Worm (Caenorhabditis elegans) whole organism, young adult: ENCODE measurements around the gene T20D3.5.

Experiments
- B0336.3 ChIP-seq: fragments of 200-800 bp; sonication (Bioruptor generic); IDR thresholded peaks from 2 replicates; pipeline ENCODE4 v1.3.6; 2022; ENCODE audit warnings: missing genetic modification characterization, missing compliant biosample characterization
- C06A6.2 ChIP-seq: fragments of 200-800 bp; sonication (Bioruptor generic); conservative IDR thresholded peaks from 2 replicates; pipeline ENCODE4 v1.3.6; 2022; ENCODE audit warnings: missing genetic modification characterization, missing compliant biosample characterization
- C17E4.6 ChIP-seq: fragments of 200-800 bp; sonication (Bioruptor generic); IDR thresholded peaks from 2 replicates; pipeline ENCODE4 v1.3.6; 2022; ENCODE audit warnings: missing genetic modification reagents, missing genetic modification characterization, missing compliant biosample characterization
- F10E7.11 ChIP-seq: sonication (generic microtip); optimal IDR thresholded peaks from 2 replicates; lab custom pipeline; 2017; ENCODE audit warnings: mild to moderate bottlenecking, missing genetic modification characterization, moderate library complexity, missing compliant biosample characterization
- F23B12.7 ChIP-seq: sonication (generic microtip); optimal IDR thresholded peaks from 2 replicates; lab custom pipeline; 2017; ENCODE audit warnings: missing genetic modification characterization, mild to moderate bottlenecking, missing compliant biosample characterization, antibody characterized with exemption, moderate library complexity; ENCODE audit not compliant: insufficient read depth
- F33H1.4 ChIP-seq: fragments of 200-800 bp; sonication (Bioruptor generic); IDR thresholded peaks from 2 replicates; pipeline ENCODE4 v1.3.6; 2022; ENCODE audit warnings: missing genetic modification reagents, missing genetic modification characterization, missing compliant biosample characterization
- F39B2.1 ChIP-seq: fragments of 200-800 bp; sonication (Bioruptor generic); IDR thresholded peaks from 2 replicates; pipeline ENCODE4 v1.3.6; 2022; ENCODE audit warnings: missing genetic modification reagents, missing genetic modification characterization, missing compliant biosample characterization
- F49E8.2 ChIP-seq: sonication (generic microtip); optimal IDR thresholded peaks from 3 replicates; lab custom pipeline; 2017; ENCODE audit warnings: missing genetic modification characterization, mild to moderate bottlenecking, missing compliant biosample characterization, antibody characterized with exemption, moderate library complexity; ENCODE audit not compliant: insufficient read depth
- K11D2.4 ChIP-seq: fragments of 200-800 bp; sonication (Bioruptor generic); IDR thresholded peaks from 2 replicates; pipeline ENCODE4 v1.3.6; 2022; ENCODE audit warnings: missing genetic modification reagents, missing genetic modification characterization, missing compliant biosample characterization
- K12H6.12 ChIP-seq: fragments of 200-800 bp; sonication (Bioruptor generic); optimal IDR thresholded peaks from 2 replicates; lab custom pipeline; 2018; ENCODE audit warnings: mild to moderate bottlenecking, missing genetic modification characterization, missing compliant biosample characterization
- T07F8.4 ChIP-seq: sonication (generic microtip); optimal IDR thresholded peaks from 2 replicates; lab custom pipeline; 2016; ENCODE audit warnings: mild to moderate bottlenecking, missing genetic modification characterization, moderate library complexity, missing compliant biosample characterization
- T26A5.8 ChIP-seq: sonication (generic microtip); optimal IDR thresholded peaks from 2 replicates; lab custom pipeline; 2016; ENCODE audit warnings: missing genetic modification characterization, missing compliant biosample characterization
- Y53G8AR.9 ChIP-seq: fragments of 200-800 bp; sonication (Bioruptor generic); conservative IDR thresholded peaks from 2 replicates; pipeline ENCODE4 v1.3.6; 2022; ENCODE audit warnings: missing genetic modification reagents, missing genetic modification characterization, missing compliant biosample characterization
- Y56A3A.18 ChIP-seq: fragments of 200-800 bp; sonication (Bioruptor generic); IDR thresholded peaks from 2 replicates; pipeline ENCODE4 v1.3.6; 2022; ENCODE audit warnings: missing genetic modification reagents, missing genetic modification characterization, missing compliant biosample characterization
- Y67H2A.10 ChIP-seq: fragments of 200-800 bp; sonication (Bioruptor generic); conservative IDR thresholded peaks from 2 replicates; pipeline ENCODE4 v1.3.6; 2022; ENCODE audit warnings: missing genetic modification reagents, missing genetic modification characterization, missing compliant biosample characterization
- Y95B8A.8 ChIP-seq: fragments of 200-800 bp; sonication (Bioruptor generic); IDR thresholded peaks from 2 replicates; pipeline ENCODE4 v1.3.6; 2022; ENCODE audit warnings: missing genetic modification reagents, missing genetic modification characterization, missing compliant biosample characterization
- aptf-3 ChIP-seq: fragments of 200-800 bp; sonication (Bioruptor generic); IDR thresholded peaks from 2 replicates; pipeline ENCODE4 v1.3.6; 2022; ENCODE audit warnings: missing genetic modification characterization, missing compliant biosample characterization
- atf-7 ChIP-seq: sonication (generic microtip); optimal IDR thresholded peaks from 2 replicates; lab custom pipeline; 2017; ENCODE audit warnings: mild to moderate bottlenecking, missing genetic modification characterization, missing compliant biosample characterization
- athp-1 ChIP-seq: sonication (generic microtip); optimal IDR thresholded peaks from 2 replicates; lab custom pipeline; 2017; ENCODE audit warnings: mild to moderate bottlenecking, missing genetic modification characterization, missing compliant biosample characterization
- bed-1 ChIP-seq: fragments of 200-800 bp; sonication (Bioruptor generic); IDR thresholded peaks from 2 replicates; pipeline ENCODE4 v1.3.6; 2022; ENCODE audit warnings: missing genetic modification reagents, missing genetic modification characterization, missing compliant biosample characterization
- cebp-2 ChIP-seq: fragments of 200-800 bp; sonication (Bioruptor generic); IDR thresholded peaks from 2 replicates; pipeline ENCODE4 v1.3.6; 2022; ENCODE audit warnings: missing genetic modification characterization, missing compliant biosample characterization
- ceh-27 ChIP-seq: fragments of 200-800 bp; sonication (Bioruptor generic); optimal IDR thresholded peaks from 2 replicates; lab custom pipeline; 2018; ENCODE audit warnings: mild to moderate bottlenecking, missing genetic modification characterization, moderate library complexity, missing compliant biosample characterization
- ceh-91 ChIP-seq: fragments of 200-800 bp; sonication (Bioruptor generic); IDR thresholded peaks from 2 replicates; pipeline ENCODE4 v1.3.6; 2022; ENCODE audit warnings: missing genetic modification reagents, missing genetic modification characterization, missing compliant biosample characterization
- dpl-1 ChIP-seq: fragments of 150-350 bp; optimal IDR thresholded peaks from 2 replicates; lab custom pipeline; 2014; ENCODE audit warnings: missing biosample characterization, missing genetic modification reagents, missing genetic modification characterization
- efl-1 ChIP-seq: fragments of 150-350 bp; optimal IDR thresholded peaks from 2 replicates; lab custom pipeline; 2014; ENCODE audit warnings: missing biosample characterization, missing genetic modification reagents, missing genetic modification characterization
- egl-18 ChIP-seq: fragments of 200-800 bp; sonication (Bioruptor generic); IDR thresholded peaks from 2 replicates; pipeline ENCODE4 v1.3.6; 2022; ENCODE audit warnings: missing genetic modification reagents, missing genetic modification characterization, missing compliant biosample characterization
- egl-44 ChIP-seq: fragments of 200-800 bp; sonication (Bioruptor generic); IDR thresholded peaks from 2 replicates; pipeline ENCODE4 v1.3.6; 2022; ENCODE audit warnings: missing genetic modification reagents, missing genetic modification characterization, missing compliant biosample characterization
- gei-17 ChIP-seq: fragments of 200-800 bp; sonication (Bioruptor generic); optimal IDR thresholded peaks from 2 replicates; lab custom pipeline; 2018; ENCODE audit warnings: mild to moderate bottlenecking, missing genetic modification characterization, missing compliant biosample characterization
- hlh-26 ChIP-seq: fragments of 200-800 bp; sonication (Bioruptor generic); conservative IDR thresholded peaks from 2 replicates; pipeline ENCODE4 v1.3.6; 2022; ENCODE audit warnings: missing genetic modification reagents, missing genetic modification characterization, missing compliant biosample characterization
- let-526 ChIP-seq: fragments of 200-800 bp; sonication (Bioruptor generic); IDR thresholded peaks from 2 replicates; pipeline ENCODE4 v1.3.6; 2022; ENCODE audit warnings: missing genetic modification reagents, missing genetic modification characterization, missing compliant biosample characterization
- lin-26 ChIP-seq: fragments of 200-800 bp; sonication (Bioruptor generic); IDR thresholded peaks from 2 replicates; pipeline ENCODE4 v1.3.6; 2022; ENCODE audit warnings: missing genetic modification reagents, missing genetic modification characterization, missing compliant biosample characterization
- lin-35 ChIP-seq, 3 experiments: fragments of 150-350 bp in 2 of 3; sonication (generic microtip) in 1 of 3; optimal IDR thresholded peaks; 2 replicates each; lab custom pipeline; 2014 to 2018; ENCODE audit warnings: missing biosample characterization in 3 of 3, missing genetic modification characterization in 3 of 3, missing genetic modification reagents in 3 of 3
- madf-6 ChIP-seq: fragments of 200-800 bp; sonication (Bioruptor generic); IDR thresholded peaks from 2 replicates; pipeline ENCODE4 v1.3.6; 2022; ENCODE audit warnings: missing genetic modification reagents, missing genetic modification characterization, missing compliant biosample characterization
- madf-8 ChIP-seq: fragments of 200-800 bp; sonication (Bioruptor generic); conservative IDR thresholded peaks from 2 replicates; pipeline ENCODE4 v1.3.6; 2022; ENCODE audit warnings: missing genetic modification reagents, missing genetic modification characterization, missing compliant biosample characterization
- nfyb-1 ChIP-seq: fragments of 200-800 bp; sonication (Bioruptor generic); IDR thresholded peaks from 2 replicates; pipeline ENCODE4 v1.3.6; 2022; ENCODE audit warnings: missing genetic modification reagents, missing genetic modification characterization, missing compliant biosample characterization
- nhr-80 ChIP-seq: sonication (generic microtip); optimal IDR thresholded peaks from 2 replicates; lab custom pipeline; 2016; ENCODE audit warnings: missing genetic modification characterization, missing compliant biosample characterization
- pbrm-1 ChIP-seq: fragments of 200-800 bp; sonication (Bioruptor generic); IDR thresholded peaks from 2 replicates; pipeline ENCODE4 v1.3.6; 2022; ENCODE audit warnings: missing genetic modification reagents, missing genetic modification characterization, missing compliant biosample characterization
- repo-1 ChIP-seq: sonication (generic microtip); optimal IDR thresholded peaks from 2 replicates; lab custom pipeline; 2017; ENCODE audit warnings: mild to moderate bottlenecking, missing genetic modification characterization, missing compliant biosample characterization
- snpc-3.4 ChIP-seq: sonication (generic microtip); optimal IDR thresholded peaks from 2 replicates; lab custom pipeline; 2017; ENCODE audit warnings: missing genetic modification characterization, mild to moderate bottlenecking, missing compliant biosample characterization, antibody characterized with exemption, moderate library complexity, missing genotype, missing genetic modification reagents
- snpc-4 ChIP-seq, 5 experiments: fragments of 150-350 bp in 1 of 5; sonication (generic microtip) in 4 of 5; optimal IDR thresholded peaks; 2 replicates each; lab custom pipeline; 2014 to 2018; ENCODE audit warnings: missing genetic modification characterization in 5 of 5, missing biosample characterization in 3 of 5, antibody characterized with exemption in 2 of 5, mild to moderate bottlenecking in 2 of 5, missing compliant biosample characterization in 2 of 5, missing genotype in 2 of 5, moderate library complexity in 2 of 5, missing genetic modification reagents in 1 of 5
- somi-1 ChIP-seq: fragments of 200-800 bp; sonication (Bioruptor generic); optimal IDR thresholded peaks from 2 replicates; lab custom pipeline; 2018; ENCODE audit warnings: mild to moderate bottlenecking, missing genetic modification characterization, missing compliant biosample characterization
- unc-62 ChIP-seq: fragments of 150-350 bp; optimal IDR thresholded peaks from 2 replicates; lab custom pipeline; 2014; ENCODE audit warnings: missing biosample characterization, missing genetic modification reagents, missing genetic modification characterization
- zfh-2 ChIP-seq: fragments of 200-800 bp; sonication (Bioruptor generic); conservative IDR thresholded peaks from 2 replicates; pipeline ENCODE4 v1.3.6; 2022; ENCODE audit warnings: missing genetic modification reagents, missing genetic modification characterization, missing compliant biosample characterization
- ztf-22 ChIP-seq: fragments of 200-800 bp; sonication (Bioruptor generic); optimal IDR thresholded peaks from 2 replicates; lab custom pipeline; 2018; ENCODE audit warnings: mild to moderate bottlenecking, missing genetic modification characterization, moderate library complexity, missing compliant biosample characterization
- ztf-3 ChIP-seq: fragments of 200-800 bp; sonication (Bioruptor generic); optimal IDR thresholded peaks from 2 replicates; lab custom pipeline; 2018; ENCODE audit warnings: mild to moderate bottlenecking, missing genetic modification characterization, missing compliant biosample characterization

The T20D3.5 gene

ce11 chrIV:9318147-9318546 is 18.7 kb upstream of the T20D3.5 start:
- TF ChIP-seq egl-44 (no peak), unc-62 (GFP tag; lab: Kevin White, UChicago) (no peak), madf-8 (GFP tag; lab: Robert Waterston, UW) (no peak), F49E8.2 (tag; lab: Kevin White, UChicago) (no peak), Y95B8A.8 (GFP tag; lab: Robert Waterston, UW) (no peak), nhr-80 (tag; lab: Kevin White, UChicago) (no peak), K11D2.4 (GFP tag; lab: Robert Waterston, UW) (no peak), C06A6.2 (no peak), let-526 (GFP tag; lab: Robert Waterston, UW) (no peak), nfyb-1 (no peak), madf-6 (GFP tag; lab: Robert Waterston, UW) (peak; percentile 46; the same call in 1 of the 2 replicates), lin-35 (GFP tag; optimal IDR thresholded peaks at IDR 0.05; lab: Kevin White, UChicago) (no peak), F10E7.11 (tag; lab: Kevin White, UChicago) (peak; percentile 52), Y53G8AR.9 (no peak), egl-18 (GFP tag; lab: Robert Waterston, UW) (no peak), F23B12.7 (no peak), ceh-27 (GFP tag; lab: Kevin White, UChicago) (no peak), hlh-26 (GFP tag; lab: Robert Waterston, UW) (no peak), atf-7 (tag; lab: Kevin White, UChicago) (no peak), repo-1 (tag; lab: Kevin White, UChicago) (peak; percentile 41), aptf-3 (0 out of 2 replicates have a peak, but pooled peaks have one; percentile 22), ztf-22 (GFP tag; lab: Kevin White, UChicago) (no peak), Y56A3A.18 (GFP tag; lab: Robert Waterston, UW) (no peak), F33H1.4 (GFP tag; lab: Robert Waterston, UW) (no peak), snpc-4 (GFP tag; optimal IDR thresholded peaks at IDR 0.05; lab: Kevin White, UChicago) (no peak), snpc-4 (tag; optimal IDR thresholded peaks at IDR 0.05; lab: Kevin White, UChicago) (peak in 1 of 4 experiments; percentile 10), F39B2.1 (no peak), T07F8.4 (tag; lab: Kevin White, UChicago) (no peak), C17E4.6 (GFP tag; lab: Robert Waterston, UW) (no peak), gei-17 (GFP tag; lab: Kevin White, UChicago) (no peak), athp-1 (peak; percentile 25), Y67H2A.10 (GFP tag; lab: Robert Waterston, UW) (no peak), zfh-2 (GFP tag; lab: Robert Waterston, UW) (no peak), T26A5.8 (tag; lab: Kevin White, UChicago) (no peak), pbrm-1 (GFP tag; lab: Robert Waterston, UW) (no peak), snpc-3.4 (tag; lab: Kevin White, UChicago) (peak; percentile 3)

ce11 chrIV:9319080-9319479 is 17.8 kb upstream of the T20D3.5 start, which contains the start of the genes F49C12.11 and nemt-1:
Gene F49C12.11, plus strand, starts transcription at chrIV:9319380.
Gene nemt-1, minus strand, starts transcription at chrIV:9319439.
- TF ChIP-seq lin-35 (GFP tag; optimal IDR thresholded peaks at IDR 0.05; lab: Kevin White, UChicago) (peak in 1 of 3 experiments; percentile 22), ztf-22 (GFP tag; lab: Kevin White, UChicago) (no peak)
- TF ChIP-seq, all 124 proteins: peak for 1

DNA sequence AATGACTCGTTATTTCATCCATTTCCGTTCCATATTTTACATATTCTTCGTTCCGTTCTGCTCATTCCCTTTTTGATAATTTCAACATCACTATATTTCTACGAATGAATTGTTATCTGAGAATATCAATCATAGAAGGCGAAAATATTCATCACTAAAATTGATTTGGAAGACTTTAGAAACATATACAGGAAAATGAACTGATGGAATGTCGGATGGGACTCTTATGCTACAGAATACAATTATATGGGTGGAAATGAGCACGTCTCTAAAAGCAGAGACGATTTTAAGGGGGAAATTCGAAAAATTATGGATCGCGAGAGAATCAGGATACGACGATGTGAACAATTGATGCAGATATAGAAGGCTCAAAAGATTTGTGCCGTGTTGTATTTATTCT is 16.8 kb upstream of the T20D3.5 start:
- TF ChIP-seq Y53G8AR.9 (0 out of 2 replicates have a peak, but pooled peaks have one; percentile 45), gei-17 (GFP tag; lab: Kevin White, UChicago) (no peak), K12H6.12 (no peak), F23B12.7 (no peak), let-526 (GFP tag; lab: Robert Waterston, UW) (peak; percentile 57; the same call in 1 of the 2 replicates), bed-1 (GFP tag; lab: Robert Waterston, UW) (0 out of 2 replicates have a peak, but pooled peaks have one; percentile 37), Y95B8A.8 (GFP tag; lab: Robert Waterston, UW) (no peak), cebp-2 (GFP tag; lab: Robert Waterston, UW) (no peak), efl-1 (no peak), F10E7.11 (tag; lab: Kevin White, UChicago) (no peak), lin-26 (peak; percentile 58; the same call in 1 of the 2 replicates), dpl-1 (GFP tag; lab: Kevin White, UChicago) (no peak), ztf-3 (GFP tag; lab: Kevin White, UChicago) (no peak), somi-1 (GFP tag; lab: Kevin White, UChicago) (no peak), B0336.3 (peak; percentile 36; the same call in 1 of the 2 replicates), ceh-91 (GFP tag; lab: Robert Waterston, UW) (no peak)
